Worm (Caenorhabditis elegans) whole organism, late embryonic: Measurements from ENCODE around the gene spp-12.
A peak's percentile ranks its signal among the peaks of the same experiment; 100 is the strongest.

Experiments used
- C38D4.7 ChIP-seq: fragments of 200-800 bp; sonication (Bioruptor generic); optimal IDR thresholded peaks from 2 replicates; lab custom pipeline; 2018; ENCODE audit warnings: mild to moderate bottlenecking, missing genetic modification characterization, moderate library complexity, missing compliant biosample characterization
- F13H6.1 ChIP-seq: sonication (generic microtip); optimal IDR thresholded peaks from 2 replicates; lab custom pipeline; 2016; ENCODE audit warnings: missing genetic modification characterization, missing compliant biosample characterization
- T23F11.4 ChIP-seq: fragments of 200-800 bp; sonication (Bioruptor generic); optimal IDR thresholded peaks from 2 replicates; lab custom pipeline; 2018; ENCODE audit warnings: mild to moderate bottlenecking, missing genetic modification characterization, missing compliant biosample characterization
- ama-1 ChIP-seq: fragments of 150-350 bp; optimal IDR thresholded peaks from 2 replicates; lab custom pipeline; 2014
- ceh-22 ChIP-seq: sonication (generic microtip); optimal IDR thresholded peaks from 2 replicates; lab custom pipeline; 2017; ENCODE audit warnings: missing biosample characterization, missing genetic modification characterization
- ceh-24 ChIP-seq: sonication (generic microtip); optimal IDR thresholded peaks from 2 replicates; lab custom pipeline; 2016; ENCODE audit warnings: mild to moderate bottlenecking, missing genetic modification characterization, missing compliant biosample characterization
- ceh-30 ChIP-seq: fragments of 150-350 bp; optimal IDR thresholded peaks from 2 replicates; lab custom pipeline; 2014; ENCODE audit warnings: missing biosample characterization, missing genetic modification characterization
- ceh-34 ChIP-seq: sonication (generic microtip); optimal IDR thresholded peaks from 2 replicates; lab custom pipeline; 2016; ENCODE audit warnings: mild to moderate bottlenecking, missing genetic modification characterization, missing compliant biosample characterization
- ceh-6 ChIP-seq: fragments of 200-800 bp; sonication (Bioruptor generic); optimal IDR thresholded peaks from 2 replicates; lab custom pipeline; 2018; ENCODE audit warnings: mild to moderate bottlenecking, missing genetic modification characterization, missing compliant biosample characterization
- ceh-9 ChIP-seq: sonication (generic microtip); optimal IDR thresholded peaks from 2 replicates; lab custom pipeline; 2016; ENCODE audit warnings: mild to moderate bottlenecking, missing genetic modification characterization, inconsistent platforms, missing compliant biosample characterization
- elt-2 ChIP-seq: sonication (generic microtip); optimal IDR thresholded peaks from 2 replicates; lab custom pipeline; 2016; ENCODE audit warnings: missing genetic modification reagents, missing genetic modification characterization, missing compliant biosample characterization
- elt-4 ChIP-seq: sonication (generic microtip); optimal IDR thresholded peaks from 2 replicates; lab custom pipeline; 2016; ENCODE audit warnings: missing genetic modification characterization, missing compliant biosample characterization
- ets-4 ChIP-seq: sonication (generic microtip); optimal IDR thresholded peaks from 2 replicates; lab custom pipeline; 2016; ENCODE audit warnings: missing genetic modification characterization, missing compliant biosample characterization
- eyg-1 ChIP-seq: sonication (generic microtip); optimal IDR thresholded peaks from 2 replicates; lab custom pipeline; 2016; ENCODE audit warnings: missing genotype, missing genetic modification characterization, missing compliant biosample characterization
- fax-1 ChIP-seq: sonication (generic microtip); optimal IDR thresholded peaks from 2 replicates; lab custom pipeline; 2016; ENCODE audit warnings: missing genotype, missing genetic modification characterization, missing compliant biosample characterization
- fkh-10 ChIP-seq: fragments of 150-350 bp; optimal IDR thresholded peaks from 2 replicates; lab custom pipeline; 2014; ENCODE audit warnings: missing biosample characterization, missing genetic modification reagents, missing genetic modification characterization
- fkh-6 ChIP-seq: sonication (generic microtip); optimal IDR thresholded peaks from 2 replicates; lab custom pipeline; 2016; ENCODE audit warnings: missing genetic modification characterization, missing compliant biosample characterization
- hlh-15 ChIP-seq: sonication (generic microtip); optimal IDR thresholded peaks from 2 replicates; lab custom pipeline; 2016; ENCODE audit warnings: missing genetic modification characterization, missing compliant biosample characterization
- hlh-30 ChIP-seq: sonication (generic microtip); optimal IDR thresholded peaks from 2 replicates; lab custom pipeline; 2017; ENCODE audit warnings: antibody characterized with exemption, missing genetic modification characterization, missing compliant biosample characterization; ENCODE audit not compliant: insufficient read depth
- lin-11 ChIP-seq: fragments of 200-800 bp; sonication (Bioruptor generic); optimal IDR thresholded peaks from 2 replicates; lab custom pipeline; 2018; ENCODE audit warnings: mild to moderate bottlenecking, missing genetic modification characterization, missing compliant biosample characterization
- nfya-1 ChIP-seq: sonication (generic microtip); optimal IDR thresholded peaks from 2 replicates; lab custom pipeline; 2017; ENCODE audit warnings: missing genetic modification characterization, mild to moderate bottlenecking, missing compliant biosample characterization, antibody characterized with exemption, moderate library complexity
- nhr-232 ChIP-seq: sonication (generic microtip); optimal IDR thresholded peaks from 2 replicates; lab custom pipeline; 2016; ENCODE audit warnings: missing genetic modification characterization, missing compliant biosample characterization
- npax-4 ChIP-seq: sonication (generic microtip); optimal IDR thresholded peaks from 2 replicates; lab custom pipeline; 2016; ENCODE audit warnings: missing genetic modification characterization, missing compliant biosample characterization
- odd-2 ChIP-seq: sonication (generic microtip); optimal IDR thresholded peaks from 2 replicates; lab custom pipeline; 2017; ENCODE audit warnings: antibody characterized with exemption, mild to moderate bottlenecking, missing genetic modification characterization, missing compliant biosample characterization
- pat-9 ChIP-seq: fragments of 200-800 bp; sonication (Bioruptor generic); optimal IDR thresholded peaks from 2 replicates; lab custom pipeline; 2018; ENCODE audit warnings: mild to moderate bottlenecking, missing genetic modification characterization, moderate library complexity, missing compliant biosample characterization
- pros-1 ChIP-seq: fragments of 150-350 bp; optimal IDR thresholded peaks from 2 replicates; lab custom pipeline; 2014; ENCODE audit warnings: missing biosample characterization, missing genetic modification reagents, missing genetic modification characterization
- ref-2 ChIP-seq: sonication (generic microtip); optimal IDR thresholded peaks from 2 replicates; lab custom pipeline; 2016; ENCODE audit warnings: missing genetic modification characterization, missing compliant biosample characterization
- rnt-1 ChIP-seq: sonication (generic microtip); optimal IDR thresholded peaks from 2 replicates; lab custom pipeline; 2016; ENCODE audit warnings: missing genetic modification characterization, missing compliant biosample characterization
- sox-4 ChIP-seq: sonication (generic microtip); optimal IDR thresholded peaks from 2 replicates; lab custom pipeline; 2017; ENCODE audit warnings: mild to moderate bottlenecking, missing genetic modification characterization, inconsistent platforms, missing compliant biosample characterization
- tbx-2 ChIP-seq: sonication (generic microtip); optimal IDR thresholded peaks from 2 replicates; lab custom pipeline; 2016; ENCODE audit warnings: missing genetic modification characterization, missing compliant biosample characterization
- tbx-7 ChIP-seq: sonication (generic microtip); optimal IDR thresholded peaks from 2 replicates; lab custom pipeline; 2016; ENCODE audit warnings: missing genotype, missing genetic modification characterization, missing compliant biosample characterization
- unc-55 ChIP-seq: sonication (generic microtip); optimal IDR thresholded peaks from 2 replicates; lab custom pipeline; 2017; ENCODE audit warnings: missing biosample characterization, missing genetic modification reagents, missing genetic modification characterization
- unc-86 ChIP-seq: sonication (generic microtip); optimal IDR thresholded peaks from 2 replicates; lab custom pipeline; 2016; ENCODE audit warnings: missing genetic modification characterization, missing compliant biosample characterization

Gene spp-12

DNA sequence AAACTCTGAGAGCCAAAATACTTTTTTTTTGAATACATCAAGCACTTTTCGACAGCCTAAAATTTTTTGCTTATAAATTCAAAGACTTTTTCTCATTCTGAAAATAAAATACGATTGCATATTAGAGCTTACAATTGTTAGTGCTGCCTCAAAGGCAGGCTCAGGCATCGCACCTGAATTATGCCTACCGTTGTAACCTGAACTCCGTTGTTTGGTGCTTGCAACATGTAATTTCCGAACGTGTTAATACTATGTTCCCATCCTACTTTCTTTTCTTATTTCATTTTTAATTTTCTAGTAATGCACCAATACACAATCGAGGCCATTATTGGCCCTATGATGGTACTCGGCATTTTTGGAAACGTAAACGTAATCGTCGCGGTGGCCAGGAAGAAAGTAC lies 2.3 kb upstream of the spp-12 start, which contains the start of gene srsx-19:
Gene srsx-19, plus strand, starts transcription at position 301 of the 400 bp plus-strand sequence.
- no peak for TF ChIP-seq unc-55 (GFP tag; lab: Kevin White, UChicago)
- no peak for TF ChIP-seq hlh-30
- TF ChIP-seq fkh-6 = no peak
- TF ChIP-seq ceh-30 (tag; lab: Kevin White, UChicago) = no peak
- no peak for TF ChIP-seq fkh-10 (GFP tag; lab: Kevin White, UChicago)
- no peak for TF ChIP-seq ceh-22 (tag; lab: Kevin White, UChicago)
- no peak for TF ChIP-seq odd-2 (tag; lab: Kevin White, UChicago)
- TF ChIP-seq unc-86 = no peak
- TF ChIP-seq ceh-9 (tag; lab: Kevin White, UChicago) = no peak
- no peak for TF ChIP-seq ceh-24 (tag; lab: Kevin White, UChicago)
- TF ChIP-seq ceh-6 (GFP tag; lab: Kevin White, UChicago) = no peak
- no peak for TF ChIP-seq elt-2 (tag; lab: Kevin White, UChicago)
- no peak for TF ChIP-seq tbx-7 (tag; lab: Kevin White, UChicago)
- TF ChIP-seq pat-9 (tag; lab: Kevin White, UChicago) = no peak

DNA sequence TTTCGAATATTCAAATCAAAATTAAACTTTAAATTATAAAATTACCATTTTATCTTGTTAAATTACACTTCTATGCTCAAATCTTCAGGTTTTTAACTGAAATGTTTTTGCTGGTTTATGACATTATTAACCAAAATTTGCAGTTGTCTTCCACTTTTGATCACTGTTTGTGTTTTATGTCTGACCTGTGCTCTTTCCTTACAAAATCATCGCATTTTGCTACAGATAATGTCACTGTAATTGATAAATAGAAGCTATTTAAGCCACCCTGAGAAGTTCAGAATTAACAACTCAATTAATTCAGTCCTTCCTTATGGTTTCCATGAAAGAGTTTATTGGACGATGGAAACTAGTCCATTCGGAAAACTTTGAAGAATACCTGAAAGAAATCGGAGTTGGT lies 857 bp downstream of the spp-12 start, which contains the start of gene lbp-8:
Gene lbp-8, plus strand, starts transcription at position 301 of the 400 bp plus-strand sequence.
- no peak for TF ChIP-seq hlh-15 (tag; lab: Kevin White, UChicago)
- no peak for TF ChIP-seq sox-4 (tag; lab: Kevin White, UChicago)
- TF ChIP-seq rnt-1 = no peak
- no peak for TF ChIP-seq nhr-232
- no peak for TF ChIP-seq unc-86
- TF ChIP-seq ama-1 (lab: Kevin White, UChicago) = no peak
- TF ChIP-seq pros-1 (tag; lab: Kevin White, UChicago) = no peak
- TF ChIP-seq ets-4 (tag; lab: Kevin White, UChicago) = no peak

DNA sequence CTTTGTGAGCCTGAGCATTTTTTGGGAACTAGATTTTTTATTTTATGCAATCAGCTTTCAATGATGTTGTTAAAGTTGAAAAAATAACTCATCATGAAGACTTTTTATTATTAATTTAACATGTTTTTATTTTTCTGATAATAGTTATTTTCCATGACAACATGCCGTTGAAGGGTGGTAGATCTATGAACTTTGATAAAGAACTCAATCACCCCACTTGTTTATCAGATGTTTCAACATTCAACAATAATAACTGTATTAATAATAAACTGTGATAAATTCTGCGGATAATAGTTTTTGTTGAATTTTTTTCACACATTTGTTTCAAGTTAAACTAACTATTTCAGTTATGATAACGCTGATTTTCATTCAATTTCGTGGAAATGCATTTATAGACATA lies 1.9 kb downstream of the spp-12 start:
- TF ChIP-seq odd-2 (tag; lab: Kevin White, UChicago) (no peak), ceh-34 (tag; lab: Kevin White, UChicago) (no peak), ref-2 (tag; lab: Kevin White, UChicago) (no peak), ceh-9 (tag; lab: Kevin White, UChicago) (no peak), T23F11.4 (GFP tag; lab: Kevin White, UChicago) (no peak), elt-2 (tag; lab: Kevin White, UChicago) (no peak), sox-4 (tag; lab: Kevin White, UChicago) (no peak), F13H6.1 (tag; lab: Kevin White, UChicago) (no peak), lin-11 (no peak), hlh-30 (no peak), ama-1 (lab: Kevin White, UChicago) (no peak), ets-4 (tag; lab: Kevin White, UChicago) (no peak), npax-4 (tag; lab: Kevin White, UChicago) (no peak), pat-9 (tag; lab: Kevin White, UChicago) (no peak), elt-4 (tag; lab: Kevin White, UChicago) (no peak), eyg-1 (tag; lab: Kevin White, UChicago) (no peak), nfya-1 (tag; lab: Kevin White, UChicago) (no peak)

DNA sequence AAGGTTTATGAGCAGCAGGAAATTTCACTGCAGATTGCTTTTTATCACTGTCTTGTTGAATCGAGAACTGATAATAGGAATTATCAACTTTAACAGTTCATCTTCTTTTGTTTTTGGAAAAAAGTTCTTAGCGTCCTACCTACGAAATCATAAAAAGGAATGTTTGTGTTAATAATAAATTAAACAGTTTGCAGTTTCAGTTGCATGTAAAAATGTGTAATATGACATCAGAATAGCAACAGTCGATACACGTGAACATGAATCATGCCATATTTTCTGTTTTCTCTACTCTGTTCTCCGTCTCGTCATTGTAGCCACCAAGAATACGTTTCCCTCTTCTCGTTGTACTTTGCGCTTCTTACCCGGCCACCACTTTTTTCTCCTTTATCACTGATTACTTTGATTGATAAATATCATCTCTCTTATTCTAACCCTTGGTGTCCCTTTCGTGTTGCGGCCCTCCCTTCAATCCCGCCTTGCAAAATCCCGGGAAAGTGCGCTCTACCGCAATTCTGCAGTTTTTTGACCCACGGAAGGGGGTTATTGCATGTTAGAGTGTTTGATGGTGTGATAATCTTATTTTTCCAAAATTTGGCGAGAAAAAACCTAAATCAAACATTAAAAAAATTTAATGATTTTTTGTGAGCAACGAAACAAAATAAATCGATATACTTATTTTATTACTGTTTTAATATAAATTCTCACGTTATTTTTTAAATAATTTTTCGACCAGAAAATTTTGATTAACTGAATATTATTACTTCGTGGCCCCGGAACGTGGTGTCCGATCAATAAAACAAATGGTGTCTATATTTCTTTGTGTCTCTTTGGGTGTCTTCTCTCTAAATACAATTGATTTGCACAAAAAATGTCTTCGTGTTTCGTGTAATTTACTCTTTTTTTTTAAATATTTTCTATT lies 3.1 kb downstream of the spp-12 start, which contains the start of gene sptl-3:
Gene sptl-3, plus strand, starts transcription at position 869 of the 919 bp plus-strand sequence.
- peak; percentile 31 for TF ChIP-seq tbx-2
- no peak for TF ChIP-seq C38D4.7 (GFP tag; lab: Kevin White, UChicago)
- TF ChIP-seq ama-1 (lab: Kevin White, UChicago) = no peak
- TF ChIP-seq fax-1 (tag; lab: Kevin White, UChicago) = no peak
- TF ChIP-seq elt-2 (tag; lab: Kevin White, UChicago) = peak; percentile 46
